Worm (Caenorhabditis elegans): ENCODE measurements around the gene F28A12.3.
A peak's percentile ranks its signal among the peaks of the same experiment; 100 is the strongest.

F28A12.3 gene

ce11 chrV:8643093-8643492, 1.9 kb upstream of the F28A12.3 start, which contains the start of gene asp-13:
asp-13 (minus strand) TSS chrV:8643193.
- TF ChIP-seq W03F9.2 (tag; optimal IDR thresholded peaks at IDR 0.05) (no peak), him-1 (tag; optimal IDR thresholded peaks at IDR 0.05) (no peak), dao-5 (tag; optimal IDR thresholded peaks at IDR 0.05) (no peak)

ce11 chrV:8637666-8638271, 3.4 kb downstream of the F28A12.3 start, which contains the start of the genes F28A12.10 and acd-4:
F28A12.10 (minus strand) TSS chrV:8637766.
acd-4 (plus strand) TSS chrV:8638221.
- TF ChIP-seq W03F9.2 (tag; optimal IDR thresholded peaks at IDR 0.05) (no peak), him-1 (tag; optimal IDR thresholded peaks at IDR 0.05) (no peak), dao-5 (tag; optimal IDR thresholded peaks at IDR 0.05) (no peak)

- no peak for TF ChIP-seq W03F9.2 (tag; optimal IDR thresholded peaks at IDR 0.05)
- TF ChIP-seq him-1 (tag; optimal IDR thresholded peaks at IDR 0.05), result no peak
- no peak for TF ChIP-seq dao-5 (tag; optimal IDR thresholded peaks at IDR 0.05)
Measured at ce11 chrV:8636907-8637306, 4.3 kb downstream of the F28A12.3 start, which contains the start of gene grl-12. grl-12 (minus strand) TSS chrV:8637007.

ce11 chrV:8635575-8635974, 5.6 kb downstream of the F28A12.3 start, which contains the start of gene oac-29:
oac-29 (minus strand) TSS chrV:8635675.
- no peak for TF ChIP-seq him-1 (tag; optimal IDR thresholded peaks at IDR 0.05)
- no peak for TF ChIP-seq W03F9.2 (tag; optimal IDR thresholded peaks at IDR 0.05)
- TF ChIP-seq dao-5 (tag; optimal IDR thresholded peaks at IDR 0.05), result no peak

ce11 chrV:8632788-8633187, 8.4 kb downstream of the F28A12.3 start:
- TF ChIP-seq him-1 (tag; optimal IDR thresholded peaks at IDR 0.05) (no peak), dao-5 (tag; optimal IDR thresholded peaks at IDR 0.05) (no peak), W03F9.2 (tag; optimal IDR thresholded peaks at IDR 0.05) (no peak)

ce11 chrV:8631277-8631765, 9.8 kb downstream of the F28A12.3 start, which contains the start of gene atg-18:
atg-18 (minus strand) TSS chrV:8631327.
- peak; percentile 47 for TF ChIP-seq W03F9.2 (tag; optimal IDR thresholded peaks at IDR 0.05)
- no peak for TF ChIP-seq him-1 (tag; optimal IDR thresholded peaks at IDR 0.05)
- TF ChIP-seq dao-5 (tag; optimal IDR thresholded peaks at IDR 0.05), result no peak

ce11 chrV:8629029-8629428, 12.1 kb downstream of the F28A12.3 start, which contains the start of gene F41E6.12:
F41E6.12 (minus strand) TSS chrV:8629129.
- TF ChIP-seq W03F9.2 (tag; optimal IDR thresholded peaks at IDR 0.05), result no peak
- TF ChIP-seq him-1 (tag; optimal IDR thresholded peaks at IDR 0.05), result no peak
- no peak for TF ChIP-seq dao-5 (tag; optimal IDR thresholded peaks at IDR 0.05)

- TF ChIP-seq W03F9.2 (tag; optimal IDR thresholded peaks at IDR 0.05) (no peak), him-1 (tag; optimal IDR thresholded peaks at IDR 0.05) (no peak), dao-5 (tag; optimal IDR thresholded peaks at IDR 0.05) (no peak)
Measured at ce11 chrV:8627580-8627979, 13.6 kb downstream of the F28A12.3 start.

ce11 chrV:8626406-8626805, 14.8 kb downstream of the F28A12.3 start:
- TF ChIP-seq dao-5 (tag; optimal IDR thresholded peaks at IDR 0.05) (no peak), him-1 (tag; optimal IDR thresholded peaks at IDR 0.05) (no peak), W03F9.2 (tag; optimal IDR thresholded peaks at IDR 0.05) (no peak)

- no peak for TF ChIP-seq W03F9.2 (tag; optimal IDR thresholded peaks at IDR 0.05)
- no peak for TF ChIP-seq dao-5 (tag; optimal IDR thresholded peaks at IDR 0.05)
- TF ChIP-seq him-1 (tag; optimal IDR thresholded peaks at IDR 0.05), result no peak
Measured at ce11 chrV:8623754-8624153, 17.4 kb downstream of the F28A12.3 start, which contains the start of gene F41E6.17. F41E6.17 (plus strand) TSS chrV:8624101.

ce11 chrV:8622314-8622713, 18.9 kb downstream of the F28A12.3 start, which contains the start of gene F41E6.1:
F41E6.1 (plus strand) TSS chrV:8622614.
- no peak for TF ChIP-seq W03F9.2 (tag; optimal IDR thresholded peaks at IDR 0.05)
- no peak for TF ChIP-seq dao-5 (tag; optimal IDR thresholded peaks at IDR 0.05)

- TF ChIP-seq W03F9.2 (tag; optimal IDR thresholded peaks at IDR 0.05), result no peak
- TF ChIP-seq dao-5 (tag; optimal IDR thresholded peaks at IDR 0.05), result no peak
- TF ChIP-seq him-1 (tag; optimal IDR thresholded peaks at IDR 0.05), result no peak
Measured at ce11 chrV:8621213-8621612, 20.0 kb downstream of the F28A12.3 start, which contains the start of gene idpc-2. idpc-2 (minus strand) TSS chrV:8621313.

ce11 chrV:8618738-8619137, 22.4 kb downstream of the F28A12.3 start, which contains the start of gene grd-5:
grd-5 (plus strand) TSS chrV:8619032.
- TF ChIP-seq him-1 (tag; optimal IDR thresholded peaks at IDR 0.05) (no peak), W03F9.2 (tag; optimal IDR thresholded peaks at IDR 0.05) (no peak), dao-5 (tag; optimal IDR thresholded peaks at IDR 0.05) (no peak)

ce11 chrV:8615711-8616110, 25.5 kb downstream of the F28A12.3 start:
- TF ChIP-seq W03F9.2 (tag; optimal IDR thresholded peaks at IDR 0.05) (no peak), dao-5 (tag; optimal IDR thresholded peaks at IDR 0.05) (no peak), him-1 (tag; optimal IDR thresholded peaks at IDR 0.05) (no peak)

Measured in whole organism, L4/young adult.